Worm (Caenorhabditis elegans) whole organism, L4 larva: ENCODE data around the gene clic-1.

Source experiments
- F10B5.3 ChIP-seq: sonication (generic microtip); optimal IDR thresholded peaks from 2 replicates; lab custom pipeline; 2016; ENCODE audit warnings: mild to moderate bottlenecking, missing genetic modification characterization, missing compliant biosample characterization
- F44E2.7 ChIP-seq: fragments of 200-800 bp; sonication (Bioruptor generic); IDR thresholded peaks from 2 replicates; pipeline ENCODE4 v2.1.2; 2022; ENCODE audit warnings: missing genetic modification characterization, missing compliant biosample characterization
- Y48G9A.11 ChIP-seq: fragments of 200-800 bp; sonication (Bioruptor generic); IDR thresholded peaks from 2 replicates; pipeline ENCODE4 v1.3.6; 2022; ENCODE audit warnings: missing genetic modification reagents, missing genetic modification characterization, missing compliant biosample characterization
- Y75B8A.6 ChIP-seq: fragments of 200-800 bp; sonication (Bioruptor generic); IDR thresholded peaks from 2 replicates; pipeline ENCODE4 v1.3.6; 2022; ENCODE audit warnings: missing genetic modification reagents, missing genetic modification characterization, missing compliant biosample characterization
- arid-1 ChIP-seq: fragments of 200-800 bp; sonication (Bioruptor generic); conservative IDR thresholded peaks from 2 replicates; pipeline ENCODE4 v1.3.6; 2022; ENCODE audit warnings: missing genetic modification reagents, missing genetic modification characterization, missing compliant biosample characterization
- ceh-20 ChIP-seq: fragments of 200-800 bp; sonication (Bioruptor generic); IDR thresholded peaks from 2 replicates; pipeline ENCODE4 v1.3.6; 2022; ENCODE audit warnings: missing genetic modification reagents, missing genetic modification characterization, missing compliant biosample characterization
- ceh-28 ChIP-seq: fragments of 150-350 bp; optimal IDR thresholded peaks from 2 replicates; lab custom pipeline; 2014; ENCODE audit warnings: missing biosample characterization, missing genetic modification reagents, missing genetic modification characterization
- ceh-32 ChIP-seq: sonication (generic microtip); optimal IDR thresholded peaks from 2 replicates; lab custom pipeline; 2016; ENCODE audit warnings: mild to moderate bottlenecking, missing genetic modification characterization, missing compliant biosample characterization; ENCODE audit not compliant: poor library complexity
- ces-1 ChIP-seq: fragments of 150-350 bp; sonication (generic microtip); optimal IDR thresholded peaks from 4 replicates; lab custom pipeline; 2014; ENCODE audit warnings: missing biosample characterization, missing genetic modification reagents, missing genetic modification characterization
- ctbp-1 ChIP-seq: fragments of 200-800 bp; sonication (Bioruptor generic); IDR thresholded peaks from 2 replicates; pipeline ENCODE4 v1.3.6; 2022; ENCODE audit warnings: missing genetic modification reagents, missing genetic modification characterization, missing compliant biosample characterization
- daf-16 ChIP-seq, 3 experiments: sonication (generic microtip); optimal IDR thresholded peaks; 2 replicates each; lab custom pipeline; 2016 to 2017; ENCODE audit warnings: missing genetic modification characterization in 3 of 3, missing genetic modification reagents in 3 of 3, mild to moderate bottlenecking in 2 of 3, missing compliant biosample characterization in 2 of 3, missing biosample characterization in 1 of 3, moderate library complexity in 1 of 3
- daf-19 ChIP-seq: fragments of 200-800 bp; sonication (Bioruptor generic); conservative IDR thresholded peaks from 2 replicates; pipeline ENCODE4 v1.3.6; 2022; ENCODE audit warnings: missing genetic modification characterization, missing compliant biosample characterization
- daf-8 ChIP-seq: fragments of 200-800 bp; sonication (Bioruptor generic); IDR thresholded peaks from 2 replicates; pipeline ENCODE4 v1.3.6; 2022; ENCODE audit warnings: missing genetic modification characterization, missing compliant biosample characterization
- dmd-6 ChIP-seq: fragments of 200-800 bp; sonication (Bioruptor generic); IDR thresholded peaks from 2 replicates; pipeline ENCODE4 v1.3.6; 2022; ENCODE audit warnings: missing genetic modification reagents, missing genetic modification characterization, missing compliant biosample characterization
- dmd-9 ChIP-seq: fragments of 200-800 bp; sonication (Bioruptor generic); IDR thresholded peaks from 2 replicates; pipeline ENCODE4 v1.3.6; 2022; ENCODE audit warnings: missing genetic modification reagents, missing genetic modification characterization, missing compliant biosample characterization
- duxl-1 ChIP-seq: sonication (generic microtip); optimal IDR thresholded peaks from 2 replicates; lab custom pipeline; 2016; ENCODE audit warnings: mild to moderate bottlenecking, missing genetic modification characterization, moderate library complexity, missing compliant biosample characterization; ENCODE audit not compliant: poor library complexity
- egl-43 ChIP-seq: fragments of 200-800 bp; sonication (Bioruptor generic); IDR thresholded peaks from 2 replicates; pipeline ENCODE4 v1.3.6; 2022; ENCODE audit warnings: missing genetic modification reagents, missing genetic modification characterization, missing compliant biosample characterization
- fos-1 ChIP-seq: fragments of 150-350 bp; optimal IDR thresholded peaks from 2 replicates; lab custom pipeline; 2014; ENCODE audit warnings: missing biosample characterization, missing genetic modification characterization
- gei-8 ChIP-seq: fragments of 200-800 bp; sonication (Bioruptor generic); optimal IDR thresholded peaks from 2 replicates; lab custom pipeline; 2018; ENCODE audit warnings: mild to moderate bottlenecking, missing genetic modification characterization, missing compliant biosample characterization
- hlh-11 ChIP-seq: fragments of 200-800 bp; sonication (Bioruptor generic); optimal IDR thresholded peaks from 2 replicates; lab custom pipeline; 2018; ENCODE audit warnings: mild to moderate bottlenecking, missing genetic modification characterization, missing compliant biosample characterization
- hmg-1.1 ChIP-seq: fragments of 200-800 bp; sonication (Bioruptor generic); IDR thresholded peaks from 2 replicates; pipeline ENCODE4 v1.3.6; 2022; ENCODE audit warnings: missing genetic modification reagents, missing genetic modification characterization, missing compliant biosample characterization
- lin-1 ChIP-seq: fragments of 200-800 bp; sonication (Bioruptor generic); IDR thresholded peaks from 2 replicates; pipeline ENCODE4 v1.3.6; 2022; ENCODE audit warnings: missing genetic modification reagents, missing genetic modification characterization, missing compliant biosample characterization
- lsy-2 ChIP-seq, 2 experiments: fragments of 150-350 bp in 1 of 2; sonication (generic microtip) in 1 of 2; optimal IDR thresholded peaks; 2 replicates each; lab custom pipeline; 2014 to 2017; ENCODE audit warnings: missing biosample characterization in 2 of 2, missing genetic modification characterization in 2 of 2
- mdl-1 ChIP-seq, 2 experiments: fragments of 150-350 bp in 1 of 2; sonication (generic microtip) in 1 of 2; optimal IDR thresholded peaks; 2 replicates each; lab custom pipeline; 2014 to 2017; ENCODE audit warnings: missing biosample characterization in 2 of 2, missing genetic modification characterization in 2 of 2
- mdt-29 ChIP-seq: fragments of 200-800 bp; sonication (Bioruptor generic); IDR thresholded peaks from 2 replicates; pipeline ENCODE4 v1.3.6; 2022; ENCODE audit warnings: missing genetic modification reagents, missing genetic modification characterization, missing compliant biosample characterization
- mes-2 ChIP-seq: sonication (generic microtip); optimal IDR thresholded peaks from 2 replicates; lab custom pipeline; 2016; ENCODE audit warnings: missing genotype, mild to moderate bottlenecking, missing genetic modification characterization, missing compliant biosample characterization; ENCODE audit not compliant: poor library complexity, severe bottlenecking
- mxl-3 ChIP-seq: fragments of 200-800 bp; sonication (Bioruptor generic); optimal IDR thresholded peaks from 2 replicates; lab custom pipeline; 2018; ENCODE audit warnings: mild to moderate bottlenecking, missing genetic modification characterization, missing compliant biosample characterization
- nhr-102 ChIP-seq: sonication (generic microtip); optimal IDR thresholded peaks from 2 replicates; lab custom pipeline; 2016; ENCODE audit warnings: mild to moderate bottlenecking, missing genetic modification characterization, moderate library complexity, missing compliant biosample characterization
- nhr-237 ChIP-seq: sonication (generic microtip); optimal IDR thresholded peaks from 2 replicates; lab custom pipeline; 2017; ENCODE audit warnings: missing biosample characterization, missing genetic modification characterization
- nhr-25 ChIP-seq: sonication (generic microtip); optimal IDR thresholded peaks from 2 replicates; lab custom pipeline; 2017; ENCODE audit warnings: missing genetic modification characterization, mild to moderate bottlenecking, missing compliant biosample characterization, antibody characterized with exemption, moderate library complexity, borderline replicate concordance; ENCODE audit not compliant: insufficient read depth
- nhr-48 ChIP-seq: sonication (generic microtip); optimal IDR thresholded peaks from 2 replicates; lab custom pipeline; 2016; ENCODE audit warnings: mild to moderate bottlenecking, missing genetic modification characterization, missing compliant biosample characterization
- nhr-76 ChIP-seq: fragments of 150-350 bp; optimal IDR thresholded peaks from 2 replicates; lab custom pipeline; 2014; ENCODE audit warnings: missing biosample characterization, missing genetic modification characterization
- saeg-2 ChIP-seq: fragments of 200-800 bp; sonication (Bioruptor generic); IDR thresholded peaks from 2 replicates; pipeline ENCODE4 v1.3.6; 2022; ENCODE audit warnings: missing genetic modification reagents, missing genetic modification characterization, missing compliant biosample characterization
- set-16 ChIP-seq: fragments of 200-800 bp; sonication (Bioruptor generic); IDR thresholded peaks from 2 replicates; pipeline ENCODE4 v1.3.6; 2022; ENCODE audit warnings: missing genetic modification reagents, missing genetic modification characterization, missing compliant biosample characterization
- snpc-4 ChIP-seq: fragments of 150-350 bp; optimal IDR thresholded peaks from 2 replicates; lab custom pipeline; 2014; ENCODE audit warnings: missing biosample characterization, missing genetic modification characterization
- tra-1 ChIP-seq: fragments of 200-800 bp; sonication (Bioruptor generic); IDR thresholded peaks from 2 replicates; pipeline ENCODE4 v1.3.6; 2022; ENCODE audit warnings: missing genetic modification reagents, missing genetic modification characterization, missing compliant biosample characterization
- unc-62 ChIP-seq, 3 experiments: fragments of 150-350 bp in 1 of 3; sonication (generic microtip); optimal IDR thresholded peaks in 2 of 3; peaks in 1 of 3; 1 replicate in 1 of 3; 2 replicates in 2 of 3; lab custom pipeline; 2014 to 2017; ENCODE audit warnings: missing biosample characterization in 3 of 3, missing genetic modification characterization in 3 of 3, missing genetic modification reagents in 3 of 3, missing genotype in 1 of 3
- vab-7 ChIP-seq: fragments of 200-800 bp; sonication (Bioruptor generic); IDR thresholded peaks from 2 replicates; pipeline ENCODE4 v1.3.6; 2022; ENCODE audit warnings: missing genetic modification reagents, missing genetic modification characterization, missing compliant biosample characterization
- ztf-7 ChIP-seq: fragments of 150-350 bp; optimal IDR thresholded peaks from 2 replicates; lab custom pipeline; 2014; ENCODE audit warnings: missing biosample characterization, missing genetic modification characterization

clic-1 gene

DNA sequence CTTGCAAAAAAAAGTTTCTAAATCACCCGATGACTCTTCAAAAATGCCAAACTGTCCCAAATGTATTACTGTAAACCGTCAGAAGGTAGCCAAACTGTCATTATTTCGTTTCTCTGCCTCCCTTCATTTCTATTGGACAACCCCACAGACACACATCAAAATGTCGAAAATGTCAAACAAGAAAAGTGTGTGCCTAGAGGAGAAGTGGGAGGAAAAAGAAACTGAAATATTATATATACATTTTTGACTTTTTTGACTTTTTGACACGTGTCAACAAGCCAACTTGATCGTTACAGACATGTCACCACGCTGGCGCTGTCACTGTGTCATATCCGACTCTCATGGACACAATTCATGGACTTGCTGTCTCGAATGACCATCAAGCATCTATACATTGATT lies 15.0 kb upstream of the clic-1 start:
- peak; percentile 56 for TF ChIP-seq dmd-6
- peak in 1 of 2 experiments; percentile 15 for TF ChIP-seq daf-16 (GFP tag; optimal IDR thresholded peaks at IDR 0.05; lab: Kevin White, UChicago)
- TF ChIP-seq daf-16 (tag; optimal IDR thresholded peaks at IDR 0.05; lab: Kevin White, UChicago), result no peak
- peak; percentile 46; the same call in 1 of the 2 replicates for TF ChIP-seq tra-1 (GFP tag; lab: Robert Waterston, UW)
- peak; percentile 23 for TF ChIP-seq hlh-11 (tag; lab: Kevin White, UChicago)
- TF ChIP-seq dmd-9, result no peak

DNA sequence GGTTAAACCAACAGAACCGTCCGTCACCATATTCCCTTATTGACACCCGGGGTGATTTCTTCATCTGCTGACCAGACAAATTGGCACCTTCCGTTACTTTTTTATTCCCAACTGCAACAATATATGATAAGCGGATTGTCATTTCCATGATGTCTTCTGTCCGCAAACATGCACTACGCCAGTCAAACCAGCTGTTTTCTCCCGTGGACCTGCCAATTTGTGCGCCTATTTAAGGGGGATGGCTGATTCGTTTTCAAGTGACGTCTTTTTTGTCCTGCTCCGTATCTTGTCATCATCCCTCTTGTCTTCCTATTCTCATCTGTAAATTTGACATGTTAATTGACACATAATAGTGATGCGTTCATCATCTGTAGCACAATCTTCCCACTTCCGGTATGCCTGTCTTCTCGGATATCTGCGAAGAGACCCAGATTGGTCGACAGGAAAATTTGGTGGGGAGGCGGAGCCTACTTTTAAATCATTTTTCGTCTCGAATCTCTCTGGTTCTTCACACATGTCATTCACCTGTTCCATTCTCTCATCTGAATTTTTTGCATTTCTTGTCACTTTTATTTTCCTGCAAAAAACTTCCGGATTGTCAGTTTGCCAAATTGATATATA lies 13.4 kb upstream of the clic-1 start:
- TF ChIP-seq tra-1 (GFP tag; lab: Robert Waterston, UW) (peak; percentile 87; the same call in 1 of the 2 replicates), saeg-2 (GFP tag; lab: Robert Waterston, UW) (no peak), lin-1 (GFP tag; lab: Robert Waterston, UW) (peak; percentile 29; the same call in 1 of the 2 replicates), nhr-48 (tag; lab: Kevin White, UChicago) (peak; percentile 61), hlh-11 (tag; lab: Kevin White, UChicago) (peak; percentile 17), duxl-1 (tag; lab: Kevin White, UChicago) (no peak), ctbp-1 (GFP tag; lab: Robert Waterston, UW) (no peak), nhr-237 (tag; lab: Kevin White, UChicago) (no peak), snpc-4 (tag; lab: Kevin White, UChicago) (no peak), unc-62 (GFP tag; optimal IDR thresholded peaks at IDR 0.05 in 1 of 2; lab: Kevin White, UChicago) (peak in 1 of 2 experiments; percentile 52), unc-62 (tag; optimal IDR thresholded peaks at IDR 0.05; lab: Kevin White, UChicago) (no peak), nhr-76 (tag; lab: Kevin White, UChicago) (no peak), dmd-9 (no peak), mes-2 (tag; lab: Kevin White, UChicago) (no peak), dmd-6 (peak; percentile 94), mdt-29 (GFP tag; lab: Robert Waterston, UW) (peak; percentile 33; the same call in 1 of the 2 replicates)

DNA sequence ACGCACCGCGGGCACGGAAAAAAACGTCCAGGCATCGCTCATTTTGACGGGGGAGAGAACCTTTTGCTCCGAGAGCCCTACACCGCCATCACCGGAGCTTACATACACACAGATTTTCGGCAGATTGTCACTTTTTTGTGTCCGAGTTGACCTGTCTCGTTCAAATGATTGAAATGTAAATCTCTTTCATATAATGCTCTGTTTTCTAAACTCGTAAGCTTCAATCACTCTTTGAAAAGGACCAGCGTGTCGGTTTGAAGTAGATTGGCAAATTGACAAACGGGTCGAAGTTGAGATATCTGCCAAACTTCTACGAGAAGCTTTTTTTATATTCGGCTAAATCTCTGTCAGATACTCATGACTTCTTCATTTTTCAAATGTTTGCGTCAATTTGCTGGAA lies 12.4 kb upstream of the clic-1 start:
- TF ChIP-seq F44E2.7 (no peak), F10B5.3 (no peak), hmg-1.1 (GFP tag; lab: Robert Waterston, UW) (no peak), nhr-25 (tag; lab: Kevin White, UChicago) (no peak), unc-62 (GFP tag; optimal IDR thresholded peaks at IDR 0.05 in 1 of 2; lab: Kevin White, UChicago) (peak in 1 of 2 experiments; percentile 97), unc-62 (tag; optimal IDR thresholded peaks at IDR 0.05; lab: Kevin White, UChicago) (no peak)

DNA sequence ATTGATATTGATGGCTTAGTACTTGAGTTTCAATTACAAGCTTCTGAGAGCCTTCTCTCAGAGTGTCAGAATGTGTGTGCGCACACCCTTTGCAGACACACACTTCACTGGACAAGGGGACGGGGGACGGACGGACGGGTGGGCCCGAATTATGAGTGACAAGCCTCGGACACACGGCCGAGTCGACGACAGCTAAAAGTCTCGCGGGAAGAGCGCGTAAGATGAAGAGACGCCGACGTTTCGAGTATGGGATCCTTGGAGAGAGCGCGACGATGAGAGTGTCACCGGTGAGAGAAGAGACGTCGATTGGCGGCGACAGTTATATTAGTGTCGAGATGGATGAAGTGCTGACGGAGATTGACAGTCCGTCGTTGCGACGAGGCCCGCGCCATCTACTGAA lies 11.2 kb upstream of the clic-1 start:
- no peak for TF ChIP-seq snpc-4 (tag; lab: Kevin White, UChicago)
- TF ChIP-seq lsy-2 (tag; optimal IDR thresholded peaks at IDR 0.05; lab: Kevin White, UChicago), result no peak
- TF ChIP-seq hmg-1.1 (GFP tag; lab: Robert Waterston, UW), result 0 out of 2 replicates have a peak, but pooled peaks have one; percentile 16
- TF ChIP-seq fos-1, result no peak
- TF ChIP-seq ctbp-1 (GFP tag; lab: Robert Waterston, UW), result 0 out of 2 replicates have a peak, but pooled peaks have one; percentile 17
- no peak for TF ChIP-seq daf-8 (GFP tag; lab: Robert Waterston, UW)
- peak; percentile 12 for TF ChIP-seq hlh-11 (tag; lab: Kevin White, UChicago)
- 0 out of 2 replicates have a peak, but pooled peaks have one; percentile 26 for TF ChIP-seq ceh-20 (GFP tag; lab: Robert Waterston, UW)
- no peak for TF ChIP-seq gei-8 (GFP tag; lab: Kevin White, UChicago)
- TF ChIP-seq mdl-1 (tag; optimal IDR thresholded peaks at IDR 0.05; lab: Kevin White, UChicago), result no peak
- no peak for TF ChIP-seq daf-19 (GFP tag; lab: Robert Waterston, UW)
- no peak for TF ChIP-seq ceh-28 (tag; lab: Kevin White, UChicago)
- TF ChIP-seq mxl-3 (GFP tag; lab: Kevin White, UChicago), result peak; percentile 29
- no peak for TF ChIP-seq Y75B8A.6 (GFP tag; lab: Robert Waterston, UW)
- peak; percentile 63 for TF ChIP-seq dmd-6
- TF ChIP-seq Y48G9A.11 (GFP tag; lab: Robert Waterston, UW), result no peak
- TF ChIP-seq ztf-7 (tag; lab: Kevin White, UChicago), result no peak
- TF ChIP-seq dmd-9, result no peak
- TF ChIP-seq ceh-32 (tag; lab: Kevin White, UChicago), result no peak
- TF ChIP-seq vab-7 (GFP tag; lab: Robert Waterston, UW), result 0 out of 2 replicates have a peak, but pooled peaks have one; percentile 5
- peak in 1 of 2 experiments; percentile 93 for TF ChIP-seq unc-62 (GFP tag; optimal IDR thresholded peaks at IDR 0.05 in 1 of 2; lab: Kevin White, UChicago)
- no peak for TF ChIP-seq unc-62 (tag; optimal IDR thresholded peaks at IDR 0.05; lab: Kevin White, UChicago)
- 0 out of 2 replicates have a peak, but pooled peaks have one; percentile 39 for TF ChIP-seq egl-43 (GFP tag; lab: Robert Waterston, UW)
- TF ChIP-seq set-16, result peak; percentile 73
- TF ChIP-seq ces-1 (GFP tag; lab: Kevin White, UChicago), result no peak
- TF ChIP-seq nhr-102, result no peak
- TF ChIP-seq tra-1 (GFP tag; lab: Robert Waterston, UW), result 0 out of 2 replicates have a peak, but pooled peaks have one; percentile 59
- TF ChIP-seq arid-1 (GFP tag; lab: Robert Waterston, UW), result no peak
